Worm (Caenorhabditis elegans) whole organism, late embryonic: ENCODE measurements around the gene srh-1.

Source experiments
- C08G9.2 ChIP-seq: sonication (generic microtip); optimal IDR thresholded peaks from 2 replicates; lab custom pipeline; 2016; ENCODE audit warnings: mild to moderate bottlenecking, missing genetic modification characterization, moderate library complexity, missing compliant biosample characterization
- K02D7.2 ChIP-seq: sonication (generic microtip); optimal IDR thresholded peaks from 2 replicates; lab custom pipeline; 2017; ENCODE audit warnings: mild to moderate bottlenecking, missing genetic modification characterization, missing compliant biosample characterization
- Y22D7AL.16 ChIP-seq: sonication (generic microtip); optimal IDR thresholded peaks from 2 replicates; lab custom pipeline; 2016; ENCODE audit warnings: missing genetic modification characterization, missing compliant biosample characterization
- ceh-24 ChIP-seq: sonication (generic microtip); optimal IDR thresholded peaks from 2 replicates; lab custom pipeline; 2016; ENCODE audit warnings: mild to moderate bottlenecking, missing genetic modification characterization, missing compliant biosample characterization
- elt-2 ChIP-seq: sonication (generic microtip); optimal IDR thresholded peaks from 2 replicates; lab custom pipeline; 2016; ENCODE audit warnings: missing genetic modification reagents, missing genetic modification characterization, missing compliant biosample characterization
- hlh-15 ChIP-seq: sonication (generic microtip); optimal IDR thresholded peaks from 2 replicates; lab custom pipeline; 2016; ENCODE audit warnings: missing genetic modification characterization, missing compliant biosample characterization
- pat-9 ChIP-seq: fragments of 200-800 bp; sonication (Bioruptor generic); optimal IDR thresholded peaks from 2 replicates; lab custom pipeline; 2018; ENCODE audit warnings: mild to moderate bottlenecking, missing genetic modification characterization, moderate library complexity, missing compliant biosample characterization
- unc-3 ChIP-seq, 2 experiments: fragments of 200-800 bp in 1 of 2; sonication (Bioruptor generic) in 1 of 2; sonication (generic microtip) in 1 of 2; conservative IDR thresholded peaks in 1 of 2; optimal IDR thresholded peaks in 1 of 2; 2 replicates each; pipeline versions ENCODE4 v1.3.6 to Lab custom; 2016 to 2022; ENCODE audit warnings: missing compliant biosample characterization in 2 of 2, missing genetic modification characterization in 2 of 2, missing genetic modification reagents in 1 of 2
- unc-55 ChIP-seq: sonication (generic microtip); optimal IDR thresholded peaks from 2 replicates; lab custom pipeline; 2017; ENCODE audit warnings: missing biosample characterization, missing genetic modification reagents, missing genetic modification characterization

- no peak for TF ChIP-seq hlh-15 (tag; lab: Kevin White, UChicago)
- TF ChIP-seq ceh-24 (tag; lab: Kevin White, UChicago): no peak
- TF ChIP-seq Y22D7AL.16: no peak
- no peak for TF ChIP-seq elt-2 (tag; lab: Kevin White, UChicago)
- no peak for TF ChIP-seq unc-3 (GFP tag; conservative IDR thresholded peaks at IDR 0.05; lab: Robert Waterston, UW)
- TF ChIP-seq unc-3 (tag; optimal IDR thresholded peaks at IDR 0.05; lab: Kevin White, UChicago): no peak
- no peak for TF ChIP-seq C08G9.2 (tag; lab: Kevin White, UChicago)
- TF ChIP-seq unc-55 (GFP tag; lab: Kevin White, UChicago): no peak
- no peak for TF ChIP-seq pat-9 (tag; lab: Kevin White, UChicago)
- no peak for TF ChIP-seq K02D7.2 (tag; lab: Kevin White, UChicago)
Measured at ce11 chrV:11497475-11497874, 11.8 kb downstream of the srh-1 start.
